Fruit fly (Drosophila melanogaster) whole organism, prepupa: ENCODE measurements around the gene Pde11.

Experiments used
- CG32006 ChIP-seq: fragments of 200-800 bp; sonication (Bioruptor generic); optimal IDR thresholded peaks from 3 replicates; lab custom pipeline; 2017; ENCODE audit warnings: missing biosample characterization, mild to moderate bottlenecking, missing genetic modification characterization
- CG6276 ChIP-seq: fragments of 200-800 bp; sonication (Bioruptor generic); optimal IDR thresholded peaks from 2 replicates; lab custom pipeline; 2017; ENCODE audit warnings: missing biosample characterization, mild to moderate bottlenecking, missing genetic modification characterization
- Eip75B ChIP-seq: fragments of 200-800 bp; sonication (Bioruptor generic); optimal IDR thresholded peaks from 3 replicates; lab custom pipeline; 2016; ENCODE audit warnings: missing biosample characterization, missing genetic modification characterization
- Gug ChIP-seq: fragments of 200-800 bp; sonication (Bioruptor generic); IDR thresholded peaks from 2 replicates; pipeline ENCODE4 v1.3.6; 2022; ENCODE audit warnings: missing biosample characterization, missing genetic modification characterization
- net ChIP-seq: fragments of 200-800 bp; sonication (Bioruptor generic); optimal IDR thresholded peaks from 3 replicates; lab custom pipeline; 2016; ENCODE audit warnings: missing biosample characterization, missing genetic modification characterization
- pdm3 ChIP-seq: fragments of 200-800 bp; sonication (Bioruptor generic); optimal IDR thresholded peaks from 3 replicates; lab custom pipeline; 2016; ENCODE audit warnings: missing biosample characterization, missing genetic modification characterization

dm6 chr2L:18590942-18591257 is 758 bp upstream of the Pde11 start:
- TF ChIP-seq pdm3 (GFP tag; lab: Kevin White, UChicago) (no peak), CG32006 (GFP tag; lab: Kevin White, UChicago) (no peak), CG6276 (GFP tag; lab: Kevin White, UChicago) (no peak), Eip75B (GFP tag; lab: Kevin White, UChicago) (no peak), Gug (GFP tag; lab: Robert Waterston, UW) (no peak), net (GFP tag; lab: Kevin White, UChicago) (no peak)
